Fruit fly (Drosophila melanogaster) whole organism, adult: ENCODE data around the gene CG9130.

ENCODE experiments used
- CG11617 ChIP-seq: fragments of 200-800 bp; sonication (Bioruptor generic); optimal IDR thresholded peaks from 2 replicates; lab custom pipeline; 2017; ENCODE audit warnings: mild to moderate bottlenecking, missing biosample characterization, missing genetic modification reagents, missing genetic modification characterization
- CG12768 ChIP-seq: fragments of 200-800 bp; sonication (Bioruptor generic); optimal IDR thresholded peaks from 2 replicates; lab custom pipeline; 2017; ENCODE audit warnings: missing biosample characterization, missing genetic modification characterization, mild to moderate bottlenecking, moderate library complexity, missing genetic modification reagents
- CG14711 ChIP-seq: fragments of 200-800 bp; sonication (Bioruptor generic); optimal IDR thresholded peaks from 2 replicates; lab custom pipeline; 2018; ENCODE audit warnings: missing biosample characterization, mild to moderate bottlenecking, missing genetic modification characterization, moderate library complexity
- CG1620 ChIP-seq: fragments of 200-800 bp; sonication (Bioruptor generic); optimal IDR thresholded peaks from 2 replicates; lab custom pipeline; 2016; ENCODE audit warnings: missing biosample characterization, missing genetic modification characterization
- CG33017 ChIP-seq: fragments of 200-800 bp; sonication (Bioruptor generic); optimal IDR thresholded peaks from 2 replicates; lab custom pipeline; 2018; ENCODE audit warnings: missing biosample characterization, mild to moderate bottlenecking, missing genetic modification characterization, moderate library complexity
- CG5204 ChIP-seq: fragments of 200-800 bp; sonication (Bioruptor generic); optimal IDR thresholded peaks from 2 replicates; lab custom pipeline; 2016; ENCODE audit warnings: missing biosample characterization, missing genetic modification characterization
- CG7045 ChIP-seq: fragments of 200-800 bp; sonication (Bioruptor generic); optimal IDR thresholded peaks from 2 replicates; lab custom pipeline; 2017; ENCODE audit warnings: missing biosample characterization, mild to moderate bottlenecking, missing genetic modification characterization
- CG7101 ChIP-seq: fragments of 200-800 bp; sonication (Bioruptor generic); optimal IDR thresholded peaks from 2 replicates; lab custom pipeline; 2018; ENCODE audit warnings: missing biosample characterization, mild to moderate bottlenecking, missing genetic modification characterization, moderate library complexity
- Clk ChIP-seq: fragments of 200-800 bp; sonication (Bioruptor generic); optimal IDR thresholded peaks from 2 replicates; lab custom pipeline; 2017; ENCODE audit warnings: missing biosample characterization, missing genetic modification characterization
- Crg-1 ChIP-seq: fragments of 200-800 bp; sonication (Bioruptor generic); optimal IDR thresholded peaks from 2 replicates; lab custom pipeline; 2016; ENCODE audit warnings: missing biosample characterization, missing genetic modification characterization
- Hr96 ChIP-seq: fragments of 200-800 bp; sonication (Bioruptor generic); optimal IDR thresholded peaks from 2 replicates; lab custom pipeline; 2016; ENCODE audit warnings: missing biosample characterization, missing genetic modification characterization
- Mnt ChIP-seq: fragments of 200-800 bp; sonication (Bioruptor generic); optimal IDR thresholded peaks from 2 replicates; lab custom pipeline; 2016; ENCODE audit warnings: missing biosample characterization, mild to moderate bottlenecking, missing genetic modification characterization
- bab1 ChIP-seq: fragments of 200-800 bp; sonication (Bioruptor generic); optimal IDR thresholded peaks from 3 replicates; lab custom pipeline; 2019; ENCODE audit warnings: missing biosample characterization, mild to moderate bottlenecking, missing genetic modification characterization, moderate library complexity
- cic ChIP-seq: fragments of 200-800 bp; sonication (Bioruptor generic); optimal IDR thresholded peaks from 2 replicates; lab custom pipeline; 2017; ENCODE audit warnings: missing biosample characterization, mild to moderate bottlenecking, missing genetic modification characterization, moderate library complexity
- cnc ChIP-seq, 2 experiments: fragments of >200 bp; optimal IDR thresholded peaks; 2 replicates each; lab custom pipeline; 2017
- kay ChIP-seq: fragments of 200-800 bp; sonication (Bioruptor generic); peaks from one replicate; lab custom pipeline; 2016; ENCODE audit warnings: missing biosample characterization, missing genetic modification characterization, borderline replicate concordance
- ovo ChIP-seq: fragments of 200-800 bp; sonication (Bioruptor generic); optimal IDR thresholded peaks from 2 replicates; lab custom pipeline; 2016; ENCODE audit warnings: missing biosample characterization, missing genetic modification characterization
- pad ChIP-seq: fragments of 200-800 bp; sonication (Bioruptor generic); optimal IDR thresholded peaks from 3 replicates; lab custom pipeline; 2017; ENCODE audit warnings: missing biosample characterization, missing genetic modification characterization, mild to moderate bottlenecking, moderate library complexity, missing genetic modification reagents
- tj ChIP-seq: fragments of 200-800 bp; sonication (Bioruptor generic); optimal IDR thresholded peaks from 3 replicates; lab custom pipeline; 2017; ENCODE audit warnings: missing biosample characterization, mild to moderate bottlenecking, missing genetic modification characterization, moderate library complexity
- toe ChIP-seq: fragments of 200-800 bp; sonication (Bioruptor generic); optimal IDR thresholded peaks from 2 replicates; lab custom pipeline; 2016; ENCODE audit warnings: missing biosample characterization, missing genetic modification characterization

Gene CG9130

dm6 chr3L:1208206-1208605 lies 43.6 kb upstream of the CG9130 start:
- no peak for TF ChIP-seq CG1620 (GFP tag; lab: Kevin White, UChicago)
- no peak for TF ChIP-seq ovo (GFP tag; lab: Kevin White, UChicago)
- no peak for TF ChIP-seq CG5204
- TF ChIP-seq CG11617 (GFP tag; lab: Kevin White, UChicago), result no peak
- TF ChIP-seq pad (GFP tag; lab: Kevin White, UChicago), result no peak
- TF ChIP-seq CG12768 (GFP tag; lab: Kevin White, UChicago), result no peak
- TF ChIP-seq Mnt, result no peak
- TF ChIP-seq CG14711, result no peak
- no peak for TF ChIP-seq bab1 (GFP tag; lab: Kevin White, UChicago)
- TF ChIP-seq Hr96 (GFP tag; lab: Kevin White, UChicago), result no peak
- no peak for TF ChIP-seq Crg-1
- no peak for TF ChIP-seq CG33017
- TF ChIP-seq Clk (GFP tag; lab: Kevin White, UChicago), result no peak
- TF ChIP-seq toe (GFP tag; lab: Kevin White, UChicago), result no peak
- TF ChIP-seq cic, result no peak
- TF ChIP-seq CG7101, result no peak
- no peak for TF ChIP-seq CG7045 (GFP tag; lab: Kevin White, UChicago)
- no peak for TF ChIP-seq kay (GFP tag; lab: Kevin White, UChicago)
- no peak for TF ChIP-seq cnc (optimal IDR thresholded peaks at IDR 0.05; lab: Kevin White, UChicago)
- no peak for TF ChIP-seq tj (GFP tag; lab: Kevin White, UChicago)

- TF ChIP-seq CG12768 (GFP tag; lab: Kevin White, UChicago) (no peak), Clk (GFP tag; lab: Kevin White, UChicago) (no peak), Mnt (no peak)
Measured at dm6 chr3L:1211096-1211495, 40.7 kb upstream of the CG9130 start, which contains the start of gene LysD. TSS of gene LysD (minus strand) at chr3L:1211196.

- TF ChIP-seq CG5204 (no peak), pad (GFP tag; lab: Kevin White, UChicago) (no peak), CG14711 (no peak), cnc (optimal IDR thresholded peaks at IDR 0.05; lab: Kevin White, UChicago) (no peak), bab1 (GFP tag; lab: Kevin White, UChicago) (no peak), CG33017 (no peak), kay (GFP tag; lab: Kevin White, UChicago) (no peak), CG12768 (GFP tag; lab: Kevin White, UChicago) (no peak), CG11617 (GFP tag; lab: Kevin White, UChicago) (no peak), Hr96 (GFP tag; lab: Kevin White, UChicago) (no peak), toe (GFP tag; lab: Kevin White, UChicago) (no peak), CG1620 (GFP tag; lab: Kevin White, UChicago) (no peak), cic (no peak)
Measured at dm6 chr3L:1212113-1212512, 39.7 kb upstream of the CG9130 start.

- no peak for TF ChIP-seq CG33017
- no peak for TF ChIP-seq CG14711
- no peak for TF ChIP-seq CG1620 (GFP tag; lab: Kevin White, UChicago)
- no peak for TF ChIP-seq cnc (optimal IDR thresholded peaks at IDR 0.05; lab: Kevin White, UChicago)
- no peak for TF ChIP-seq CG11617 (GFP tag; lab: Kevin White, UChicago)
- no peak for TF ChIP-seq Hr96 (GFP tag; lab: Kevin White, UChicago)
- no peak for TF ChIP-seq CG7045 (GFP tag; lab: Kevin White, UChicago)
- no peak for TF ChIP-seq ovo (GFP tag; lab: Kevin White, UChicago)
Measured at dm6 chr3L:1212571-1212970, 39.2 kb upstream of the CG9130 start, which contains the start of gene LysE. TSS of gene LysE (plus strand) at chr3L:1212827.

- TF ChIP-seq kay (GFP tag; lab: Kevin White, UChicago), result no peak
- TF ChIP-seq cic, result no peak
- TF ChIP-seq CG7101, result no peak
- TF ChIP-seq CG14711, result no peak
- TF ChIP-seq bab1 (GFP tag; lab: Kevin White, UChicago), result no peak
- no peak for TF ChIP-seq tj (GFP tag; lab: Kevin White, UChicago)
- TF ChIP-seq CG1620 (GFP tag; lab: Kevin White, UChicago), result no peak
- TF ChIP-seq CG12768 (GFP tag; lab: Kevin White, UChicago), result no peak
- no peak for TF ChIP-seq CG11617 (GFP tag; lab: Kevin White, UChicago)
- no peak for TF ChIP-seq Crg-1
- no peak for TF ChIP-seq pad (GFP tag; lab: Kevin White, UChicago)
Measured at dm6 chr3L:1216460-1216859, 35.4 kb upstream of the CG9130 start.

dm6 chr3L:1218596-1218995 lies 33.2 kb upstream of the CG9130 start, which contains the start of gene LysP:
TSS of gene LysP (minus strand) at chr3L:1218696.
- TF ChIP-seq Clk (GFP tag; lab: Kevin White, UChicago), result no peak
- no peak for TF ChIP-seq CG12768 (GFP tag; lab: Kevin White, UChicago)
- TF ChIP-seq CG7045 (GFP tag; lab: Kevin White, UChicago), result no peak
- TF ChIP-seq kay (GFP tag; lab: Kevin White, UChicago), result no peak
- no peak for TF ChIP-seq Mnt
- no peak for TF ChIP-seq CG5204
- no peak for TF ChIP-seq tj (GFP tag; lab: Kevin White, UChicago)
- no peak for TF ChIP-seq CG14711
- no peak for TF ChIP-seq Hr96 (GFP tag; lab: Kevin White, UChicago)
- no peak for TF ChIP-seq CG11617 (GFP tag; lab: Kevin White, UChicago)
- no peak for TF ChIP-seq Crg-1
- TF ChIP-seq cic, result no peak
- no peak for TF ChIP-seq cnc (optimal IDR thresholded peaks at IDR 0.05; lab: Kevin White, UChicago)
- TF ChIP-seq toe (GFP tag; lab: Kevin White, UChicago), result no peak

- no peak for TF ChIP-seq CG12768 (GFP tag; lab: Kevin White, UChicago)
- no peak for TF ChIP-seq cnc (optimal IDR thresholded peaks at IDR 0.05; lab: Kevin White, UChicago)
- TF ChIP-seq toe (GFP tag; lab: Kevin White, UChicago), result no peak
- TF ChIP-seq cic, result no peak
- TF ChIP-seq CG7101, result no peak
- TF ChIP-seq Crg-1, result no peak
- no peak for TF ChIP-seq kay (GFP tag; lab: Kevin White, UChicago)
- TF ChIP-seq CG11617 (GFP tag; lab: Kevin White, UChicago), result no peak
- no peak for TF ChIP-seq tj (GFP tag; lab: Kevin White, UChicago)
- no peak for TF ChIP-seq CG5204
- no peak for TF ChIP-seq Clk (GFP tag; lab: Kevin White, UChicago)
- no peak for TF ChIP-seq ovo (GFP tag; lab: Kevin White, UChicago)
Measured at dm6 chr3L:1227303-1227797, 24.5 kb upstream of the CG9130 start, which contains the start of gene LysS. TSS of gene LysS (plus strand) at chr3L:1227747.
